Worm (Caenorhabditis elegans) whole organism, L1 larva: Measurements from ENCODE around the gene srw-68.

Experiments
- ceh-8 ChIP-seq: fragments of 200-800 bp; sonication (Bioruptor generic); optimal IDR thresholded peaks from 2 replicates; lab custom pipeline; 2018; ENCODE audit warnings: mild to moderate bottlenecking, missing genetic modification characterization, moderate library complexity, missing compliant biosample characterization
- ces-1 ChIP-seq: fragments of 150-350 bp; optimal IDR thresholded peaks from 2 replicates; lab custom pipeline; 2014; ENCODE audit warnings: missing biosample characterization, missing genetic modification reagents, missing genetic modification characterization
- ets-5 ChIP-seq: fragments of 200-800 bp; sonication (Bioruptor generic); IDR thresholded peaks from 2 replicates; pipeline ENCODE4 v1.3.6; 2022; ENCODE audit warnings: missing genetic modification characterization, missing compliant biosample characterization
- fkh-10 ChIP-seq: sonication (generic microtip); optimal IDR thresholded peaks from 2 replicates; lab custom pipeline; 2017; ENCODE audit warnings: missing biosample characterization, missing genetic modification reagents, missing genetic modification characterization
- tbx-2 ChIP-seq: sonication (generic microtip); optimal IDR thresholded peaks from 2 replicates; lab custom pipeline; 2016; ENCODE audit warnings: missing genetic modification characterization, missing compliant biosample characterization

The srw-68 gene

DNA sequence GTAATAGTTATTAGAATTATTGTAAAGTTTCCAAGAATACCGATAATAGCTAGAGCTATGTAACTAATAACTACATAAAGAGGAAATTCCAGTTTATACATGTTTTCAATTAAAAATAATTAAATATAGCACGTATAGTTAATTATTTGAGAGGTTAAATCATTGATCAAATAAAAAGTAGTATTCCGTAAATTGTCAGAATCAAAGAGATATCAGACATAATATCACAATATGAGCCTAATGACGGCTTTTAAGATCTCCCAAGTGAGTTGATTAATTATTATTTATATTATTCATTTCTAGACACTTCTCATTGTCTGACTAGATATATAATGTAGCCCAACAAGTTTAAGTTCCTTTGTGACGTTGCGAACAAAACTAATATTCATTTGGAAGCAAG is 47.1 kb downstream of the srw-68 start, which contains the start of gene srsx-24:
Gene srsx-24 (minus strand): TSS at position 101 of the 400 bp plus-strand sequence.
- no peak for TF ChIP-seq tbx-2
- no peak for TF ChIP-seq fkh-10
- no peak for TF ChIP-seq ces-1 (GFP tag; lab: Kevin White, UChicago)
- no peak for TF ChIP-seq ets-5 (GFP tag; lab: Robert Waterston, UW)
- TF ChIP-seq ceh-8 (GFP tag; lab: Kevin White, UChicago) = peak; percentile 40
